Worm (Caenorhabditis elegans): ENCODE measurements around the gene apc-10.

apc-10 gene

DNA sequence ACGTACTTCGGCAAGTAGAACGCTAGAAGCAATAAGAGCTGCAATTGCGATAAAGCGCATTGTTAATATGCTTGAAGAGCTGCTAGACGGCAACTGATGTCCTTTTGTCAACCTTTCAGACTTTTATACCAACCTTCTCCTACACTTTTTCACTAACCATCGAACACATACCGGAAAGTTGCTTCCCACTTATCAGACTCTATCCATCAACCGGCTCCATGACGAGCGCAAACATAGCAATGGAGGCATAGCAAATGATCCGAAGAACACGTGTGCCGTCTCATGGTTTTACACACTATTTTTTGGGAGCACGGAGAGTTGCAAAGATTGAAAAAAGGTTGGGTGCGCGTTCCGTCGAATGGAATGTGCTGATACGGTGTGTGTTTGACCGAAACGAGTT lies 44.4 kb downstream of the apc-10 start, which contains the start of gene abu-1:
Gene abu-1 (minus strand): TSS at position 101 of the 400 bp plus-strand sequence.
- TF ChIP-seq ztf-7 (tag; optimal IDR thresholded peaks at IDR 0.05) (no peak), set-16 (GFP tag; IDR thresholded peaks at IDR 0.05) (no peak), gei-8 (GFP tag; optimal IDR thresholded peaks at IDR 0.05) (no peak), fos-1 (tag; optimal IDR thresholded peaks at IDR 0.05) (no peak), hlh-30 (tag; optimal IDR thresholded peaks at IDR 0.05; ENCODE audit: insufficient read depth) (no peak), daf-16 (GFP tag; optimal IDR thresholded peaks at IDR 0.05) (no peak), daf-16 (tag; optimal IDR thresholded peaks at IDR 0.05) (no peak), D1046.2 (GFP tag; IDR thresholded peaks at IDR 0.05) (no peak), hif-1 (tag; optimal IDR thresholded peaks at IDR 0.05) (no peak), lin-13 (GFP tag; optimal IDR thresholded peaks at IDR 0.05) (no peak), ceh-44 (GFP tag; IDR thresholded peaks at IDR 0.05) (no peak), cey-2 (tag; optimal IDR thresholded peaks at IDR 0.05; ENCODE audit: borderline replicate concordance, insufficient read depth) (no peak), php-3 (GFP tag; IDR thresholded peaks at IDR 0.05) (no peak), zip-11 (GFP tag; IDR thresholded peaks at IDR 0.05) (no peak), tag-97 (GFP tag; IDR thresholded peaks at IDR 0.05) (no peak), nhr-77 (tag; optimal IDR thresholded peaks at IDR 0.05) (no peak), mxl-2 (GFP tag; conservative IDR thresholded peaks at IDR 0.05) (no peak), dmd-9 (GFP tag; IDR thresholded peaks at IDR 0.05) (no peak), mep-1 (tag; optimal IDR thresholded peaks at IDR 0.05) (no peak), ctbp-1 (GFP tag; IDR thresholded peaks at IDR 0.05) (no peak)

DNA sequence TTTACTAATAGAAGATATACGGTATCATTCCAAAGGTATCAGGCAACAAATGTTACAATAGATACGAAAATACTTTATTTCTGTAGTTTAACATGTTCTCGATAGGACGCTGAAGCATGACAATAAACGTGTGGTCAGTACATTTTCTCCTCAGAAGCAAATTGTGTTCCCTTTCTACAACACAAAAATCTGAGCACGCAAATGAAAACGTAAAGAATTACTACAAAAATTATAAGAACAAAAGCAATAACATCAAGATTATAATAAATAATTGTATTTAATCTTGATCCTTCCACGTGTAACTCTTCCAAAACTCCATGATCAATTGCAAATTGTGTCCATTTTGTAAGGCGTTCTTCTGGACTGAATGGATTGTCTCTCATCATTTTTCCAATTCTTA lies 46.4 kb downstream of the apc-10 start:
- no peak for TF ChIP-seq hif-1 (tag; optimal IDR thresholded peaks at IDR 0.05)
- no peak for TF ChIP-seq spr-1 (tag; optimal IDR thresholded peaks at IDR 0.05)
- TF ChIP-seq aha-1 (tag), result peak; percentile 95
- peak in 1 of 2 experiments; percentile 68 for TF ChIP-seq unc-62 (GFP tag; optimal IDR thresholded peaks at IDR 0.05 in 1 of 2)
- TF ChIP-seq unc-62 (tag; optimal IDR thresholded peaks at IDR 0.05), result no peak

DNA sequence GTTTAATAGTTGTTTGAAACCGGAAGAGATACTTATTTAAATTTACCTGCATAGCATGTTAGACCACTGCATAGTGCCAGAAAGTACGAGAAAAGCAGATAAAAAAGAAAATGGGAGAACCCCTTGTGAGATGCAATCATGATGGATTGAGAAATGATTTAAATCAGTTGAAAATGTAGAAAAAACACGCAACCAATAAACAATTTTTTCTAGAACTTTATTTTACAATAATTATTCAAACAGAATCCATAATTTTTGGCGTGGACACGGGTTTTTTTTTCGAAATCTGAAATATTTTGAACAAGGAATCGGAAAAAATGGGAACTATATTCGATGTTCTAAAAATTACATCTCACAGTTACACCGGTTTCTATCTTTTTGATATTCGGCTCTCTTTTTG lies 46.9 kb downstream of the apc-10 start, which contains the start of gene AC3.12:
Gene AC3.12 (minus strand): TSS at position 101 of the 400 bp plus-strand sequence.
- TF ChIP-seq egl-27 (tag; optimal IDR thresholded peaks at IDR 0.05), result no peak
- TF ChIP-seq set-16 (GFP tag; IDR thresholded peaks at IDR 0.05), result no peak
- TF ChIP-seq T26A8.4 (GFP tag; IDR thresholded peaks at IDR 0.05), result no peak
- no peak for TF ChIP-seq nhr-10 (tag; optimal IDR thresholded peaks at IDR 0.05)
- no peak for TF ChIP-seq unc-39 (tag; optimal IDR thresholded peaks at IDR 0.05)
- TF ChIP-seq daf-12 (tag; optimal IDR thresholded peaks at IDR 0.05), result no peak
- TF ChIP-seq spr-1 (tag; optimal IDR thresholded peaks at IDR 0.05), result no peak
- TF ChIP-seq zfp-2 (tag; optimal IDR thresholded peaks at IDR 0.05), result no peak
- TF ChIP-seq F49E8.2 (tag; optimal IDR thresholded peaks at IDR 0.05; ENCODE audit: borderline replicate concordance), result no peak
- no peak for TF ChIP-seq F26F4.8 (GFP tag; conservative IDR thresholded peaks at IDR 0.05)
